Worm (Caenorhabditis elegans): ENCODE measurements around the gene Y37E11AM.3.

Y37E11AM.3 gene

ce11 chrIV:3738655-3739403 is 19.9 kb upstream of the Y37E11AM.3 start, which contains the start of gene nape-2 (continued):
- TF ChIP-seq dpl-1 (GFP tag; optimal IDR thresholded peaks at IDR 0.05) (peak; percentile 30), nhr-111 (GFP tag; optimal IDR thresholded peaks at IDR 0.05) (no peak), nhr-237 (tag; optimal IDR thresholded peaks at IDR 0.05) (no peak), mes-2 (tag; optimal IDR thresholded peaks at IDR 0.05; ENCODE audit: poor library complexity, severe bottlenecking) (peak; percentile 6), pqm-1 (tag; optimal IDR thresholded peaks at IDR 0.05) (no peak), F10B5.3 (tag; optimal IDR thresholded peaks at IDR 0.05) (no peak), F37D6.2 (tag; optimal IDR thresholded peaks at IDR 0.05) (no peak), madf-5 (GFP tag; IDR thresholded peaks at IDR 0.05) (no peak), arid-1 (GFP tag; conservative IDR thresholded peaks at IDR 0.05) (no peak), zip-11 (GFP tag; IDR thresholded peaks at IDR 0.05) (no peak), ztf-7 (tag; optimal IDR thresholded peaks at IDR 0.05) (no peak), egl-27 (tag; optimal IDR thresholded peaks at IDR 0.05) (no peak), aha-1 (tag) (peak; percentile 97), ceh-44 (GFP tag; IDR thresholded peaks at IDR 0.05) (no peak), lir-3 (tag; optimal IDR thresholded peaks at IDR 0.05) (no peak), mxl-2 (GFP tag; conservative IDR thresholded peaks at IDR 0.05) (no peak), F26F4.8 (GFP tag; conservative IDR thresholded peaks at IDR 0.05) (no peak)

- TF ChIP-seq set-16 (GFP tag; IDR thresholded peaks at IDR 0.05) (peak; percentile 56), T20F7.1 (GFP tag; optimal IDR thresholded peaks at IDR 0.05) (no peak)
Measured at ce11 chrIV:3736244-3736643, 17.3 kb upstream of the Y37E11AM.3 start.

DNA sequence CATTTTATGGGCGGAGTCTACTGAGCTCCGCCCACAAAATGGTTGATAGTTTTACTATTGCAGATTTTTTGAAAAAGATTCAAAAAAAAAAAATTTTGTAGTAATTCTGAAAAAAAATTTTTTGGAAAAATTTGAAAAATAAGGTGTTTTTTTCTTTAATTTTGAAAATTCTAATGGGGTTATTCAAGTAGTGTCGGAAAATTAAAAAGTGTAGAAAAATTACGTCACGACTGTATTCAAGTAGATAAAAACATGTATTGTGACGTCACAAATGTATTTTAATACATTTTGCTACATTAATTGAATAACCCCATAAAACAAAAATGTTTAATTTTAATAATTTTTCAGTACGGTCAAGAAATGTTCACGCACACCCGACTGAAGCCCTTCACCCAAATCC is 14.3 kb upstream of the Y37E11AM.3 start:
- TF ChIP-seq aly-2 (tag; optimal IDR thresholded peaks at IDR 0.05), result no peak
- TF ChIP-seq Y105C5A.15 (GFP tag; IDR thresholded peaks at IDR 0.05), result no peak
- TF ChIP-seq spr-1 (tag; optimal IDR thresholded peaks at IDR 0.05), result no peak
- no peak for TF ChIP-seq F10B5.3 (tag; optimal IDR thresholded peaks at IDR 0.05)
- no peak for TF ChIP-seq zfp-2 (tag; optimal IDR thresholded peaks at IDR 0.05)
- TF ChIP-seq php-3 (GFP tag; IDR thresholded peaks at IDR 0.05), result no peak
- TF ChIP-seq fos-1 (tag; optimal IDR thresholded peaks at IDR 0.05), result no peak
- no peak for TF ChIP-seq nhr-102 (tag; optimal IDR thresholded peaks at IDR 0.05)
- no peak for TF ChIP-seq Y5F2A.4 (GFP tag; optimal IDR thresholded peaks at IDR 0.05)
- TF ChIP-seq F44E2.7 (GFP tag; IDR thresholded peaks at IDR 0.05), result no peak
- TF ChIP-seq lin-29 (GFP tag; IDR thresholded peaks at IDR 0.05), result no peak
- TF ChIP-seq duxl-1 (tag; optimal IDR thresholded peaks at IDR 0.05; ENCODE audit: poor library complexity), result no peak
- TF ChIP-seq hmg-1.1 (GFP tag; IDR thresholded peaks at IDR 0.05), result no peak

DNA sequence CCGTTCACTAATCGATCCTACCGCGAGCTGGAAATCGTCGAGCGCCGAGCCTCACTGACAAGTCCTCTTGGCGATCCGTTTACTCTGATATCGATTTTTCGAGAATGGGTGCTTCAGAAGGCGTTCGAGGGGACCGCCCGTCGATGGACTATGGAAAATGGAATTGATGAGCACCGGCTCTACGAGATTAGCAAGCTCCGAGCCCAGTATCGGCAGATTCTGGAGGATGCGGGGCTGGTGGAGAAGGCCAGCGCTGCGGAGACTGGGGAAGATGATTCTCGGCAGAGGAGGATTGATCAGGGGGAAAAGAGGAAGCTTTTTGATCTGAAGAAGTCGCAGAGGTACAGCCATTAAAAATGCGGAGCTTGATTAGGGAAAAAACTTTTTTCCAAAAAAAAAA is 12.5 kb upstream of the Y37E11AM.3 start:
- TF ChIP-seq skn-1 (tag; optimal IDR thresholded peaks at IDR 0.05) (no peak), set-16 (GFP tag; IDR thresholded peaks at IDR 0.05) (peak; percentile 78), dmd-8 (GFP tag; IDR thresholded peaks at IDR 0.05) (0 out of 2 replicates have a peak, but pooled peaks have one; percentile 3)

ce11 chrIV:3725845-3726244 is 6.9 kb upstream of the Y37E11AM.3 start, which contains the start of gene smgl-2:
smgl-2 (plus strand) TSS chrIV:3726164.
- TF ChIP-seq nhr-10 (tag; optimal IDR thresholded peaks at IDR 0.05) (no peak), ztf-11 (tag; optimal IDR thresholded peaks at IDR 0.05) (no peak), spr-1 (tag; optimal IDR thresholded peaks at IDR 0.05) (no peak), ceh-32 (tag; optimal IDR thresholded peaks at IDR 0.05; ENCODE audit: poor library complexity) (no peak), egl-43 (GFP tag; IDR thresholded peaks at IDR 0.05) (no peak), ZK546.5 (tag; optimal IDR thresholded peaks at IDR 0.05) (no peak), aha-1 (tag) (no peak), aly-2 (tag; optimal IDR thresholded peaks at IDR 0.05) (no peak), dpl-1 (GFP tag; optimal IDR thresholded peaks at IDR 0.05) (peak; percentile 86), pha-4 (GFP tag; IDR thresholded peaks at IDR 0.05) (0 out of 2 replicates have a peak, but pooled peaks have one; percentile 12), pha-4 (tag; optimal IDR thresholded peaks at IDR 0.05) (no peak), vab-7 (GFP tag; IDR thresholded peaks at IDR 0.05) (no peak), pqm-1 (tag; optimal IDR thresholded peaks at IDR 0.05) (no peak), T26A8.4 (GFP tag; IDR thresholded peaks at IDR 0.05) (no peak; the same call in 1 of the 2 replicates), fos-1 (tag; optimal IDR thresholded peaks at IDR 0.05) (no peak), daf-8 (GFP tag; IDR thresholded peaks at IDR 0.05) (no peak), nhr-25 (tag; optimal IDR thresholded peaks at IDR 0.05; ENCODE audit: borderline replicate concordance, insufficient read depth) (no peak), nhr-48 (tag; optimal IDR thresholded peaks at IDR 0.05) (no peak)

Data from whole organism, L4 larva.